Worm (Caenorhabditis elegans): Measurements from ENCODE around the gene T06D4.1.

DNA sequence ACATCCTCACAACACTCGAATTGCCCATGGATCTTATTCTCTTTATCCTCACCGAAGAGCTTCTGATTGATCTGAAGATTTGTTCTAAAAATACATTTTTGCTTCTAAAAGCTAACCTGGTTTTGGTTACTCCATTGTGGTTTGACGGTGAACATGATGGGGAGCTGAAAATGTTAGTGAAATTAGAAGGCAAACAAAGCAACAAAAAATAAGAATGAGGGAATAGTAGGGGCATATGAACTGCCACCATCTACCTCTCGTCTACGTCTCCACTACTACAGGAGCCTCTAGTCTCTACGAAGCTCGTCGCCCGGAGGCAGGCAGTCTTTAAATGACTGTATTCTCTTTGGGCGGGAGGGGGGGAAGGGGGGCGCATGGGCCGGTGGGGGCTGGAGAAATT lies 4.1 kb downstream of the T06D4.1 start, which contains the start of gene T06D4.2:
- TF ChIP-seq cog-1 (tag; optimal IDR thresholded peaks at IDR 0.05) (no peak), flt-1 (GFP tag; IDR thresholded peaks at IDR 0.05) (no peak), klf-2 (GFP tag; conservative IDR thresholded peaks at IDR 0.05) (no peak), T22C8.4 (GFP tag; IDR thresholded peaks at IDR 0.05) (no peak), ztf-29 (GFP tag; IDR thresholded peaks at IDR 0.05) (no peak), ref-1 (GFP tag; conservative IDR thresholded peaks at IDR 0.05) (no peak), ztf-23 (GFP tag; IDR thresholded peaks at IDR 0.05) (no peak), tab-1 (GFP tag; IDR thresholded peaks at IDR 0.05) (no peak)
